Fruit fly (Drosophila melanogaster): ENCODE measurements around the gene holn1.

- TF ChIP-seq Ets21C (GFP tag; optimal IDR thresholded peaks at IDR 0.05) (no peak), fd85E (GFP tag; optimal IDR thresholded peaks at IDR 0.05) (no peak), fd59A (GFP tag; optimal IDR thresholded peaks at IDR 0.05) (no peak), CG8632 (GFP tag; optimal IDR thresholded peaks at IDR 0.05) (no peak), CG1621 (tag; optimal IDR thresholded peaks at IDR 0.05) (no peak), dsx (GFP tag; optimal IDR thresholded peaks at IDR 0.05; ENCODE audit: poor library complexity, severe bottlenecking) (no peak), salr (GFP tag; optimal IDR thresholded peaks at IDR 0.05) (no peak), achi (GFP tag; optimal IDR thresholded peaks at IDR 0.05) (no peak), CG10669 (GFP tag; optimal IDR thresholded peaks at IDR 0.05) (no peak), pdm3 (GFP tag; optimal IDR thresholded peaks at IDR 0.05) (no peak), CG6163 (GFP tag; IDR thresholded peaks at IDR 0.05) (no peak), esn (GFP tag; optimal IDR thresholded peaks at IDR 0.05) (no peak), Sox15 (GFP tag; optimal IDR thresholded peaks at IDR 0.05) (no peak)
These were observed 20.2 kb downstream of the holn1 start for dm6 chr2L:10455944-10456520.
